Worm (Caenorhabditis elegans): ENCODE data around the gene T04G9.7.

The T04G9.7 gene

DNA sequence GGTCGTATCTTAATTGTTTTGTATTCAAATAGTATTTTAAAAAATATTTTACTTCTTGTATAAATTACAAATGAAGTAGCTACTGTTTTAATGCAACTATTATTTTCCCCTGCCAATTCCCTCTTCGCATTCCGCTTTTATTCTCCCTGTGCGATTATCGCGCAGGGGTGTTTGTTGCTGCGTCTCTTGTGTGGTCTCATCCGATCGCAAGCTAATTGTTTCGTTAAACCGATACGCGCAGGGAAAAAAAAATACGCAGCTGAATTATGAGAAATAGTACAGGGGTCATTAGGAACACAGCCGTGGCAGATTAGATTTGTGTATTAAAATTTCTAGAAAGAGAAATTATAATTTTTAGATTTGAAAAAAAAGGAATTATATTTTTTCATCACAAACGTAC is 35.9 kb downstream of the T04G9.7 start (continued):
- peak; percentile 92 for TF ChIP-seq arid-1 (GFP tag; conservative IDR thresholded peaks at IDR 0.05)
- TF ChIP-seq snpc-4 (tag; optimal IDR thresholded peaks at IDR 0.05) = peak; percentile 48
- peak; percentile 90 for TF ChIP-seq daf-19 (GFP tag; conservative IDR thresholded peaks at IDR 0.05)
- TF ChIP-seq hif-1 (tag; optimal IDR thresholded peaks at IDR 0.05) = peak; percentile 77 to 83
- peak; percentile 62 to 94; a peak in 2 of 4 replicates for TF ChIP-seq madf-5 (GFP tag; IDR thresholded peaks at IDR 0.05)
- TF ChIP-seq F44E2.7 (GFP tag; IDR thresholded peaks at IDR 0.05) = no peak
- peak; percentile 82 for TF ChIP-seq ztf-11 (tag; optimal IDR thresholded peaks at IDR 0.05)
- peak; percentile 68; the same call in 1 of the 2 replicates for TF ChIP-seq daf-8 (GFP tag; IDR thresholded peaks at IDR 0.05)
- peak; percentile 96 for TF ChIP-seq mxl-3 (GFP tag; optimal IDR thresholded peaks at IDR 0.05)
- TF ChIP-seq nhr-6 (tag; optimal IDR thresholded peaks at IDR 0.05) = peak; percentile 97
- TF ChIP-seq zfp-2 (tag; optimal IDR thresholded peaks at IDR 0.05) = peak; percentile 90
- peak; percentile 97 for TF ChIP-seq nhr-11 (tag; optimal IDR thresholded peaks at IDR 0.05)
- TF ChIP-seq fkh-10 (GFP tag; optimal IDR thresholded peaks at IDR 0.05) = peak; percentile 99
- peak; percentile 85 for TF ChIP-seq ZK337.2 (GFP tag; IDR thresholded peaks at IDR 0.05)
- TF ChIP-seq Y105C5A.15 (GFP tag; IDR thresholded peaks at IDR 0.05) = 0 out of 2 replicates have a peak, but pooled peaks have one; percentile 31
- peak; percentile 95 for TF ChIP-seq ces-1 (GFP tag; optimal IDR thresholded peaks at IDR 0.05)
- no peak for TF ChIP-seq set-16 (GFP tag; IDR thresholded peaks at IDR 0.05)
- peak; percentile 97 for TF ChIP-seq dmd-6 (GFP tag; IDR thresholded peaks at IDR 0.05)
- peak; percentile 91 for TF ChIP-seq lir-3 (tag; optimal IDR thresholded peaks at IDR 0.05)
- TF ChIP-seq nhr-28 (tag; optimal IDR thresholded peaks at IDR 0.05) = peak; percentile 96
- no peak for TF ChIP-seq zip-11 (GFP tag; IDR thresholded peaks at IDR 0.05)
- TF ChIP-seq F49E8.2 (tag; optimal IDR thresholded peaks at IDR 0.05; ENCODE audit: borderline replicate concordance) = no peak
- peak; percentile 99 for TF ChIP-seq nhr-102 (tag; optimal IDR thresholded peaks at IDR 0.05)
- peak; percentile 67 for TF ChIP-seq lin-15B (tag; optimal IDR thresholded peaks at IDR 0.05)
- no peak for TF ChIP-seq ama-1 (optimal IDR thresholded peaks at IDR 0.05)
- peak; percentile 70 for TF ChIP-seq ceh-82 (tag; optimal IDR thresholded peaks at IDR 0.05)
- peak; percentile 88 for TF ChIP-seq ceh-32 (tag; optimal IDR thresholded peaks at IDR 0.05; ENCODE audit: poor library complexity)
- peak; percentile 98 for TF ChIP-seq php-3 (GFP tag; IDR thresholded peaks at IDR 0.05)
- TF ChIP-seq dve-1 (tag; optimal IDR thresholded peaks at IDR 0.05; ENCODE audit: insufficient read depth) = peak; percentile 100
- TF ChIP-seq saeg-2 (GFP tag; IDR thresholded peaks at IDR 0.05) = peak; percentile 95
- TF ChIP-seq mes-2 (tag; optimal IDR thresholded peaks at IDR 0.05; ENCODE audit: poor library complexity, severe bottlenecking) = peak; percentile 98
- TF ChIP-seq hlh-11 (tag; optimal IDR thresholded peaks at IDR 0.05) = peak; percentile 97
- peak; percentile 89 for TF ChIP-seq mdt-29 (GFP tag; IDR thresholded peaks at IDR 0.05)
- peak; percentile 99 for TF ChIP-seq T26A8.4 (GFP tag; IDR thresholded peaks at IDR 0.05)
- TF ChIP-seq nhr-77 (tag; optimal IDR thresholded peaks at IDR 0.05) = peak; percentile 100
- TF ChIP-seq nhr-237 (tag; optimal IDR thresholded peaks at IDR 0.05) = peak; percentile 87
- TF ChIP-seq ceh-62 (tag; optimal IDR thresholded peaks at IDR 0.05) = no peak
- peak; percentile 48 for TF ChIP-seq sdz-12 (GFP tag; optimal IDR thresholded peaks at IDR 0.05)
- TF ChIP-seq egl-27 (tag; optimal IDR thresholded peaks at IDR 0.05) = peak; percentile 98
- TF ChIP-seq spr-1 (tag; optimal IDR thresholded peaks at IDR 0.05) = peak; percentile 97
- peak; percentile 98 for TF ChIP-seq F37D6.2 (tag; optimal IDR thresholded peaks at IDR 0.05)
- peak; percentile 38 for TF ChIP-seq R02D3.7 (tag; optimal IDR thresholded peaks at IDR 0.05)
- peak; percentile 100 for TF ChIP-seq hmg-1.1 (GFP tag; IDR thresholded peaks at IDR 0.05)
- peak; percentile 84 for TF ChIP-seq fos-1 (tag; optimal IDR thresholded peaks at IDR 0.05)
- TF ChIP-seq pha-4 (GFP tag; IDR thresholded peaks at IDR 0.05) = peak; percentile 96
- TF ChIP-seq pha-4 (tag; optimal IDR thresholded peaks at IDR 0.05) = peak; percentile 96
- TF ChIP-seq dmd-8 (GFP tag; IDR thresholded peaks at IDR 0.05) = 0 out of 2 replicates have a peak, but pooled peaks have one; percentile 29
- TF ChIP-seq skn-1 (tag; optimal IDR thresholded peaks at IDR 0.05) = no peak
- peak; percentile 95 for TF ChIP-seq spr-3 (GFP tag; optimal IDR thresholded peaks at IDR 0.05)
- peak; percentile 99 for TF ChIP-seq vab-7 (GFP tag; IDR thresholded peaks at IDR 0.05)
- TF ChIP-seq nhr-76 (tag; optimal IDR thresholded peaks at IDR 0.05) = peak; percentile 83
- peak; percentile 88 for TF ChIP-seq dmd-9 (GFP tag; IDR thresholded peaks at IDR 0.05)
